Worm (Caenorhabditis elegans) whole organism, L1 larva: ENCODE measurements around the gene srt-35.

Experiments used
- fkh-10 ChIP-seq: sonication (generic microtip); optimal IDR thresholded peaks from 2 replicates; lab custom pipeline; 2017; ENCODE audit warnings: missing biosample characterization, missing genetic modification reagents, missing genetic modification characterization
- mdl-1 ChIP-seq, 2 experiments: fragments of 150-350 bp; optimal IDR thresholded peaks; 2 replicates each; lab custom pipeline; 2014 to 2017; ENCODE audit warnings: missing biosample characterization in 2 of 2, missing genetic modification characterization in 2 of 2, inconsistent platforms in 1 of 2
- mep-1 ChIP-seq: fragments of 150-350 bp; optimal IDR thresholded peaks from 2 replicates; lab custom pipeline; 2014; ENCODE audit warnings: missing biosample characterization, missing genetic modification characterization
- nhr-11 ChIP-seq: fragments of 150-350 bp; optimal IDR thresholded peaks from 2 replicates; lab custom pipeline; 2014; ENCODE audit warnings: missing biosample characterization, missing genetic modification characterization
- nhr-77 ChIP-seq: fragments of 150-350 bp; optimal IDR thresholded peaks from 2 replicates; lab custom pipeline; 2014; ENCODE audit warnings: missing biosample characterization, missing genetic modification characterization
- skn-1 ChIP-seq: fragments of 150-350 bp; optimal IDR thresholded peaks from 2 replicates; lab custom pipeline; 2014; ENCODE audit warnings: missing biosample characterization, missing genetic modification characterization
- snu-23 ChIP-seq: sonication (generic microtip); optimal IDR thresholded peaks from 2 replicates; lab custom pipeline; 2016; ENCODE audit warnings: missing genetic modification characterization, missing compliant biosample characterization
- unc-130 ChIP-seq: fragments of 150-350 bp; optimal IDR thresholded peaks from 2 replicates; lab custom pipeline; 2017; ENCODE audit warnings: missing biosample characterization, missing genetic modification characterization, inconsistent platforms
- unc-62 ChIP-seq: fragments of 150-350 bp; optimal IDR thresholded peaks from 2 replicates; lab custom pipeline; 2014; ENCODE audit warnings: missing biosample characterization, missing genetic modification reagents, missing genetic modification characterization
- zip-4 ChIP-seq: fragments of 200-800 bp; sonication (Bioruptor generic); optimal IDR thresholded peaks from 2 replicates; lab custom pipeline; 2018; ENCODE audit warnings: mild to moderate bottlenecking, missing genetic modification characterization, moderate library complexity, missing compliant biosample characterization

- TF ChIP-seq mep-1 = no peak
- no peak for TF ChIP-seq unc-130 (tag; lab: Kevin White, UChicago)
- no peak for TF ChIP-seq skn-1 (tag; lab: Kevin White, UChicago)
- TF ChIP-seq nhr-11 (tag; lab: Kevin White, UChicago) = no peak
- TF ChIP-seq nhr-77 = no peak
- no peak for TF ChIP-seq zip-4 (GFP tag; lab: Kevin White, UChicago)
- no peak for TF ChIP-seq mdl-1 (tag; optimal IDR thresholded peaks at IDR 0.05; lab: Kevin White, UChicago)
- TF ChIP-seq unc-62 (GFP tag; lab: Kevin White, UChicago) = no peak
- no peak for TF ChIP-seq fkh-10 (GFP tag; lab: Kevin White, UChicago)
- TF ChIP-seq snu-23 (GFP tag; lab: Kevin White, UChicago) = no peak
Measured at ce11 chrV:4240292-4240691, 24.1 kb downstream of the srt-35 start, which contains the start of gene srh-204.
